Worm (Caenorhabditis elegans) whole organism, L1 larva: Measurements from ENCODE around the gene rbm-28.

ENCODE experiments used
- C16A3.4 ChIP-seq: fragments of 150-350 bp; optimal IDR thresholded peaks from 2 replicates; lab custom pipeline; 2014; ENCODE audit warnings: missing biosample characterization, missing genetic modification characterization
- C34B4.2 ChIP-seq: sonication (generic microtip); optimal IDR thresholded peaks from 2 replicates; lab custom pipeline; 2017; ENCODE audit warnings: mild to moderate bottlenecking, missing genetic modification characterization, missing compliant biosample characterization
- alr-1 ChIP-seq: fragments of 200-800 bp; sonication (Bioruptor generic); optimal IDR thresholded peaks from 2 replicates; lab custom pipeline; 2018; ENCODE audit warnings: borderline replicate concordance, mild to moderate bottlenecking, missing genetic modification characterization, missing compliant biosample characterization
- aly-2 ChIP-seq: fragments of 150-350 bp; optimal IDR thresholded peaks from 2 replicates; lab custom pipeline; 2014; ENCODE audit warnings: missing biosample characterization, missing genetic modification characterization
- ceh-63 ChIP-seq: fragments of 200-800 bp; sonication (Bioruptor generic); optimal IDR thresholded peaks from 2 replicates; lab custom pipeline; 2018; ENCODE audit warnings: mild to moderate bottlenecking, missing genetic modification characterization, missing compliant biosample characterization
- ceh-90 ChIP-seq: sonication (generic microtip); optimal IDR thresholded peaks from 2 replicates; lab custom pipeline; 2016; ENCODE audit warnings: missing genetic modification characterization, missing compliant biosample characterization
- ces-1 ChIP-seq: fragments of 150-350 bp; optimal IDR thresholded peaks from 2 replicates; lab custom pipeline; 2014; ENCODE audit warnings: missing biosample characterization, missing genetic modification reagents, missing genetic modification characterization
- dsc-1 ChIP-seq: sonication (generic microtip); optimal IDR thresholded peaks from 2 replicates; lab custom pipeline; 2016; ENCODE audit warnings: mild to moderate bottlenecking, missing genetic modification characterization, missing compliant biosample characterization
- efl-1 ChIP-seq, 4 experiments: fragments of 150-350 bp; optimal IDR thresholded peaks in 3 of 4; peaks in 1 of 4; 1 replicate in 1 of 4; 2 replicates in 3 of 4; lab custom pipeline; 2014; ENCODE audit warnings: missing biosample characterization in 2 of 4, missing genetic modification characterization in 2 of 4, missing genetic modification reagents in 2 of 4
- egl-13 ChIP-seq: sonication (generic microtip); optimal IDR thresholded peaks from 2 replicates; lab custom pipeline; 2016; ENCODE audit warnings: missing genotype, missing genetic modification reagents, missing genetic modification characterization, missing compliant biosample characterization
- egl-27 ChIP-seq, 2 experiments: fragments of 150-350 bp in 1 of 2; sonication (generic microtip); optimal IDR thresholded peaks; 3 replicates each; lab custom pipeline; 2017 to 2018; ENCODE audit warnings: missing biosample characterization in 2 of 2, missing genetic modification characterization in 2 of 2, missing genetic modification reagents in 2 of 2
- elt-3 ChIP-seq, 6 experiments: fragments of 150-350 bp in 1 of 6; sonication (generic microtip); optimal IDR thresholded peaks; 2 replicates each; lab custom pipeline; 2017 to 2018; ENCODE audit warnings: missing biosample characterization in 6 of 6, missing genetic modification characterization in 6 of 6, inconsistent platforms in 1 of 6
- fkh-10 ChIP-seq: sonication (generic microtip); optimal IDR thresholded peaks from 2 replicates; lab custom pipeline; 2017; ENCODE audit warnings: missing biosample characterization, missing genetic modification reagents, missing genetic modification characterization
- fkh-4 ChIP-seq: sonication (generic microtip); optimal IDR thresholded peaks from 2 replicates; lab custom pipeline; 2016; ENCODE audit warnings: missing compliant biosample characterization, missing genetic modification characterization, borderline replicate concordance
- fkh-8 ChIP-seq: sonication (generic microtip); optimal IDR thresholded peaks from 2 replicates; lab custom pipeline; 2016; ENCODE audit warnings: mild to moderate bottlenecking, missing genetic modification characterization, missing compliant biosample characterization
- fos-1 ChIP-seq: fragments of 150-350 bp; optimal IDR thresholded peaks from 2 replicates; lab custom pipeline; 2014; ENCODE audit warnings: missing biosample characterization, missing genetic modification characterization
- grh-1 ChIP-seq: fragments of 200-800 bp; sonication (Bioruptor generic); IDR thresholded peaks from 2 replicates; pipeline ENCODE4 v1.3.6; 2022; ENCODE audit warnings: missing genetic modification reagents, missing genetic modification characterization, missing compliant biosample characterization
- hlh-4 ChIP-seq: sonication (generic microtip); optimal IDR thresholded peaks from 2 replicates; lab custom pipeline; 2016; ENCODE audit warnings: mild to moderate bottlenecking, missing genetic modification characterization, missing compliant biosample characterization
- isw-1 ChIP-seq: fragments of 200-800 bp; sonication (Bioruptor generic); IDR thresholded peaks from 2 replicates; pipeline ENCODE4 v1.3.6; 2022; ENCODE audit warnings: missing genetic modification characterization, missing compliant biosample characterization
- jun-1 ChIP-seq: fragments of 150-350 bp; optimal IDR thresholded peaks from 2 replicates; lab custom pipeline; 2014; ENCODE audit warnings: missing biosample characterization, missing genetic modification reagents, missing genetic modification characterization
- lin-14 ChIP-seq: fragments of 200-800 bp; sonication (Bioruptor generic); optimal IDR thresholded peaks from 2 replicates; lab custom pipeline; 2018; ENCODE audit warnings: mild to moderate bottlenecking, missing genetic modification characterization, moderate library complexity, missing compliant biosample characterization
- lin-15B ChIP-seq: fragments of 150-350 bp; sonication (generic microtip); optimal IDR thresholded peaks from 3 replicates; lab custom pipeline; 2014; ENCODE audit warnings: missing biosample characterization, missing genetic modification characterization
- lsy-2 ChIP-seq, 2 experiments: fragments of 150-350 bp; optimal IDR thresholded peaks; 2 replicates each; lab custom pipeline; 2014; ENCODE audit warnings: missing biosample characterization in 2 of 2, missing genetic modification characterization in 2 of 2
- mab-9 ChIP-seq: fragments of 200-800 bp; sonication (Bioruptor generic); IDR thresholded peaks from 2 replicates; pipeline ENCODE4 v1.3.6; 2022; ENCODE audit warnings: missing genetic modification reagents, missing genetic modification characterization, missing compliant biosample characterization
- mdl-1 ChIP-seq, 2 experiments: fragments of 150-350 bp; optimal IDR thresholded peaks; 2 replicates each; lab custom pipeline; 2014 to 2017; ENCODE audit warnings: missing biosample characterization in 2 of 2, missing genetic modification characterization in 2 of 2, inconsistent platforms in 1 of 2
- nhr-20 ChIP-seq: sonication (generic microtip); optimal IDR thresholded peaks from 2 replicates; lab custom pipeline; 2016; ENCODE audit warnings: mild to moderate bottlenecking, missing genetic modification characterization, missing compliant biosample characterization
- nhr-47 ChIP-seq: sonication (generic microtip); optimal IDR thresholded peaks from 2 replicates; lab custom pipeline; 2016; ENCODE audit warnings: mild to moderate bottlenecking, missing genetic modification characterization, moderate library complexity, missing compliant biosample characterization
- nhr-71 ChIP-seq: sonication (generic microtip); optimal IDR thresholded peaks from 2 replicates; lab custom pipeline; 2016; ENCODE audit warnings: mild to moderate bottlenecking, missing genetic modification characterization, moderate library complexity, missing compliant biosample characterization
- nhr-84 ChIP-seq: sonication (generic microtip); optimal IDR thresholded peaks from 2 replicates; lab custom pipeline; 2017; ENCODE audit warnings: missing biosample characterization, missing genetic modification characterization
- nhr-90 ChIP-seq: sonication (generic microtip); optimal IDR thresholded peaks from 2 replicates; lab custom pipeline; 2016; ENCODE audit warnings: mild to moderate bottlenecking, missing genetic modification characterization, missing compliant biosample characterization; ENCODE audit not compliant: poor library complexity
- pag-3 ChIP-seq: sonication (generic microtip); optimal IDR thresholded peaks from 2 replicates; lab custom pipeline; 2017; ENCODE audit warnings: missing genetic modification characterization, mild to moderate bottlenecking, missing compliant biosample characterization, antibody characterized with exemption, borderline replicate concordance; ENCODE audit not compliant: insufficient read depth
- pax-3 ChIP-seq: fragments of 200-800 bp; sonication (Bioruptor generic); optimal IDR thresholded peaks from 2 replicates; lab custom pipeline; 2018; ENCODE audit warnings: mild to moderate bottlenecking, missing genetic modification characterization, moderate library complexity, missing compliant biosample characterization
- pqm-1 ChIP-seq: sonication (generic microtip); optimal IDR thresholded peaks from 3 replicates; lab custom pipeline; 2017; ENCODE audit warnings: missing biosample characterization, missing genetic modification characterization
- snpc-4 ChIP-seq: fragments of 150-350 bp; optimal IDR thresholded peaks from 2 replicates; lab custom pipeline; 2014; ENCODE audit warnings: missing biosample characterization, missing genetic modification characterization
- sox-4 ChIP-seq: sonication (generic microtip); optimal IDR thresholded peaks from 2 replicates; lab custom pipeline; 2016; ENCODE audit warnings: missing genetic modification characterization, missing compliant biosample characterization
- swsn-7 ChIP-seq: sonication (generic microtip); optimal IDR thresholded peaks from 2 replicates; lab custom pipeline; 2016; ENCODE audit warnings: missing genetic modification characterization, missing compliant biosample characterization
- tbx-2 ChIP-seq: sonication (generic microtip); optimal IDR thresholded peaks from 2 replicates; lab custom pipeline; 2016; ENCODE audit warnings: missing genetic modification characterization, missing compliant biosample characterization
- tlp-1 ChIP-seq: fragments of 150-350 bp; optimal IDR thresholded peaks from 2 replicates; lab custom pipeline; 2014; ENCODE audit warnings: missing biosample characterization, missing genetic modification characterization
- unc-130 ChIP-seq: fragments of 150-350 bp; optimal IDR thresholded peaks from 2 replicates; lab custom pipeline; 2017; ENCODE audit warnings: missing biosample characterization, missing genetic modification characterization, inconsistent platforms
- unc-30 ChIP-seq: sonication (generic microtip); optimal IDR thresholded peaks from 2 replicates; lab custom pipeline; 2017; ENCODE audit warnings: missing biosample characterization, missing genetic modification characterization
- unc-62 ChIP-seq: fragments of 150-350 bp; optimal IDR thresholded peaks from 2 replicates; lab custom pipeline; 2014; ENCODE audit warnings: missing biosample characterization, missing genetic modification reagents, missing genetic modification characterization
- unc-86 ChIP-seq: sonication (generic microtip); optimal IDR thresholded peaks from 2 replicates; lab custom pipeline; 2016; ENCODE audit warnings: missing genetic modification characterization, missing compliant biosample characterization
- unc-98 ChIP-seq: fragments of 200-800 bp; sonication (Bioruptor generic); IDR thresholded peaks from 2 replicates; pipeline ENCODE4 v1.3.6; 2022; ENCODE audit warnings: missing genetic modification characterization, missing compliant biosample characterization
- zag-1 ChIP-seq: fragments of 150-350 bp; optimal IDR thresholded peaks from 2 replicates; lab custom pipeline; 2014; ENCODE audit warnings: missing biosample characterization, missing genetic modification characterization

rbm-28 gene

ce11 chrII:14832055-14832454 lies 25.0 kb upstream of the rbm-28 start:
- no peak for TF ChIP-seq swsn-7 (tag; lab: Kevin White, UChicago)
- TF ChIP-seq mdl-1 (tag; optimal IDR thresholded peaks at IDR 0.05; lab: Kevin White, UChicago), result no peak
- TF ChIP-seq aly-2 (tag; lab: Kevin White, UChicago), result no peak
- no peak for TF ChIP-seq fkh-10
- TF ChIP-seq dsc-1, result peak; percentile 94
- TF ChIP-seq hlh-4, result no peak
- TF ChIP-seq lsy-2 (tag; optimal IDR thresholded peaks at IDR 0.05; lab: Kevin White, UChicago), result no peak
- TF ChIP-seq unc-130, result no peak
- no peak for TF ChIP-seq tlp-1
- TF ChIP-seq isw-1 (GFP tag; lab: Robert Waterston, UW), result no peak
- no peak for TF ChIP-seq lin-14 (GFP tag; lab: Kevin White, UChicago)
- no peak for TF ChIP-seq ces-1
- TF ChIP-seq alr-1 (tag; lab: Kevin White, UChicago), result no peak
- TF ChIP-seq zag-1, result no peak
- TF ChIP-seq fkh-8, result no peak
- peak; percentile 28 for TF ChIP-seq sox-4 (tag; lab: Kevin White, UChicago)
- TF ChIP-seq C34B4.2 (tag; lab: Kevin White, UChicago), result no peak
- TF ChIP-seq mab-9 (GFP tag; lab: Robert Waterston, UW), result no peak
- no peak for TF ChIP-seq egl-27 (tag; optimal IDR thresholded peaks at IDR 0.05; lab: Kevin White, UChicago)
- TF ChIP-seq unc-30 (tag; lab: Kevin White, UChicago), result no peak
- TF ChIP-seq jun-1, result no peak
- TF ChIP-seq ceh-90 (tag; lab: Kevin White, UChicago), result no peak
- TF ChIP-seq unc-98 (GFP tag; lab: Robert Waterston, UW), result no peak
- TF ChIP-seq pax-3, result peak; percentile 6
- no peak for TF ChIP-seq fos-1 (tag; lab: Kevin White, UChicago)
- no peak for TF ChIP-seq efl-1 (optimal IDR thresholded peaks at IDR 0.05; lab: Kevin White, UChicago)
- TF ChIP-seq efl-1 (GFP tag; optimal IDR thresholded peaks at IDR 0.05 in 1 of 2; lab: Kevin White, UChicago), result no peak
- TF ChIP-seq fkh-4 (tag; lab: Kevin White, UChicago), result peak; percentile 29
- no peak for TF ChIP-seq nhr-84 (tag; lab: Kevin White, UChicago)
- TF ChIP-seq ceh-63, result no peak
- no peak for TF ChIP-seq nhr-20
- TF ChIP-seq lin-15B (tag; lab: Kevin White, UChicago), result no peak
- peak; percentile 12 for TF ChIP-seq nhr-71 (tag; lab: Kevin White, UChicago)
- no peak for TF ChIP-seq pag-3 (tag; lab: Kevin White, UChicago)
- TF ChIP-seq nhr-90, result no peak
- peak; percentile 42 for TF ChIP-seq egl-13 (tag; lab: Kevin White, UChicago)
- no peak for TF ChIP-seq elt-3 (tag; optimal IDR thresholded peaks at IDR 0.05; lab: Kevin White, UChicago)
- no peak for TF ChIP-seq C16A3.4 (tag; lab: Kevin White, UChicago)
- no peak for TF ChIP-seq unc-62 (GFP tag; lab: Kevin White, UChicago)
- no peak for TF ChIP-seq snpc-4 (tag; lab: Kevin White, UChicago)
- no peak for TF ChIP-seq tbx-2 (tag; lab: Kevin White, UChicago)
- TF ChIP-seq pqm-1 (tag; lab: Kevin White, UChicago), result no peak
- TF ChIP-seq grh-1 (GFP tag; lab: Robert Waterston, UW), result no peak
- TF ChIP-seq nhr-47, result peak; percentile 36
- no peak for TF ChIP-seq unc-86
